Worm (Caenorhabditis elegans) whole organism, L3 larva: ENCODE measurements around the gene Y39A1A.24.

Experiments
- elt-1 ChIP-seq: fragments of 150-350 bp; optimal IDR thresholded peaks from 2 replicates; lab custom pipeline; 2014; ENCODE audit warnings: missing biosample characterization, missing genetic modification characterization
- unc-62 ChIP-seq: fragments of 150-350 bp; sonication (generic microtip); optimal IDR thresholded peaks from 4 replicates; lab custom pipeline; 2014; ENCODE audit warnings: missing biosample characterization, missing genetic modification reagents, missing genetic modification characterization

DNA sequence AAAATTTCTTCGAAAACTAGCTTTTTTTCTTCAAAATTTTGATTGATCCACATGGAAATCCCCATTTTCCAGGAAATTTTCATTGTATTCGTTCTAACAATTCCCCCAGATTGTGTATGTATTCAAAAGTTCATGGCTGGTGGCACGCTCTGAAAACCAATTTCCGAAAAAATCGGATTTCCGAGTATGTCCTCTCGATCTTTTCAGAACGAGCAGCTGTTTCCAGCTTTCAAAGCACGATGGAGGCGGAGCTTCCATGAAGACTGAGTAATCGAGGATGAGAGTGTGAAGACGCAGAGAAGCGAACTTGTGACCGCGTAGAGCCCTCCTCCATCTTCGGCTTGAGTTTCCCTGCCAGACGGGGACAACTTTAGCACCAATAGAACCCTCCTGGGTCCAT, 8.1 kb upstream of the Y39A1A.24 start:
- TF ChIP-seq elt-1 (tag; lab: Kevin White, UChicago) (no peak), unc-62 (GFP tag; lab: Kevin White, UChicago) (no peak)
